Fruit fly (Drosophila melanogaster) whole organism, embryonic: ENCODE measurements around the gene brm.

Experiments
- Asciz ChIP-seq: fragments of 200-800 bp; sonication (Bioruptor generic); optimal IDR thresholded peaks from 2 replicates; lab custom pipeline; 2017; ENCODE audit warnings: missing biosample characterization, mild to moderate bottlenecking, missing genetic modification characterization, missing genetic modification reagents
- CG10147 ChIP-seq: fragments of 200-800 bp; sonication (Bioruptor generic); optimal IDR thresholded peaks from 2 replicates; lab custom pipeline; 2019; ENCODE audit warnings: missing biosample characterization, mild to moderate bottlenecking, missing genetic modification characterization, moderate library complexity
- CG10267 ChIP-seq: fragments of 200-800 bp; sonication (Bioruptor generic); optimal IDR thresholded peaks from 2 replicates; lab custom pipeline; 2018; ENCODE audit warnings: missing biosample characterization, mild to moderate bottlenecking, missing genetic modification characterization, moderate library complexity
- CG12155 ChIP-seq: fragments of 200-800 bp; sonication (Bioruptor generic); optimal IDR thresholded peaks from 3 replicates; lab custom pipeline; 2016; ENCODE audit warnings: missing biosample characterization, missing genetic modification characterization
- CG15269 ChIP-seq: fragments of 200-800 bp; sonication (Bioruptor generic); optimal IDR thresholded peaks from 2 replicates; lab custom pipeline; 2018; ENCODE audit warnings: missing biosample characterization, mild to moderate bottlenecking, missing genetic modification characterization, moderate library complexity
- CG17359 ChIP-seq: fragments of 200-800 bp; sonication (Bioruptor generic); optimal IDR thresholded peaks from 3 replicates; lab custom pipeline; 2018; ENCODE audit warnings: missing biosample characterization, mild to moderate bottlenecking, missing genetic modification characterization, moderate library complexity
- CG17612 ChIP-seq: fragments of 200-800 bp; sonication (Bioruptor generic); IDR thresholded peaks from 2 replicates; pipeline ENCODE4 v1.3.6; 2022; ENCODE audit warnings: missing biosample characterization, missing genetic modification characterization
- CG1792 ChIP-seq: fragments of 200-800 bp; sonication (Bioruptor generic); optimal IDR thresholded peaks from 2 replicates; lab custom pipeline; 2016; ENCODE audit warnings: missing biosample characterization, missing genetic modification characterization
- CG18764 ChIP-seq: fragments of 200-800 bp; sonication (Bioruptor generic); optimal IDR thresholded peaks from 3 replicates; lab custom pipeline; 2016; ENCODE audit warnings: missing biosample characterization, missing genetic modification characterization
- CG31224 ChIP-seq: fragments of 200-800 bp; sonication (Bioruptor generic); IDR thresholded peaks from 2 replicates; pipeline ENCODE4 v1.3.6; 2022; ENCODE audit warnings: missing biosample characterization, missing genetic modification characterization
- CG34376 ChIP-seq: fragments of 200-800 bp; sonication (Bioruptor generic); optimal IDR thresholded peaks from 2 replicates; lab custom pipeline; 2018; ENCODE audit warnings: missing biosample characterization, mild to moderate bottlenecking, missing genetic modification characterization
- CG4282 ChIP-seq: fragments of 200-800 bp; sonication (Bioruptor generic); optimal IDR thresholded peaks from 2 replicates; lab custom pipeline; 2016; ENCODE audit warnings: missing biosample characterization, missing genetic modification characterization
- CG4404 ChIP-seq: fragments of 200-800 bp; sonication (Bioruptor generic); IDR thresholded peaks from 2 replicates; pipeline ENCODE4 v1.3.6; 2022; ENCODE audit warnings: missing biosample characterization, missing genetic modification characterization
- CG7357 ChIP-seq: fragments of 200-800 bp; sonication (Bioruptor generic); IDR thresholded peaks from 3 replicates; pipeline ENCODE4 v1.3.6; 2022; ENCODE audit warnings: missing biosample characterization, missing genetic modification characterization
- CG7745 ChIP-seq: fragments of 200-800 bp; sonication (Bioruptor generic); optimal IDR thresholded peaks from 2 replicates; lab custom pipeline; 2018; ENCODE audit warnings: missing biosample characterization, mild to moderate bottlenecking, missing genetic modification characterization, moderate library complexity
- CG8290 ChIP-seq, 3 experiments: fragments of 200-800 bp; sonication (Bioruptor generic); optimal IDR thresholded peaks; 2 replicates each; lab custom pipeline; 2016 to 2019; ENCODE audit warnings: missing biosample characterization in 3 of 3, missing genetic modification characterization in 3 of 3, mild to moderate bottlenecking in 2 of 3, moderate library complexity in 1 of 3
- CHES-1-like ChIP-seq: fragments of 200-800 bp; sonication (Bioruptor generic); optimal IDR thresholded peaks from 2 replicates; lab custom pipeline; 2016; ENCODE audit warnings: missing biosample characterization, missing genetic modification characterization
- CkIIα-i1 ChIP-seq: fragments of 200-800 bp; sonication (Bioruptor generic); IDR thresholded peaks from 2 replicates; pipeline ENCODE4 v1.3.6; 2022; ENCODE audit warnings: missing biosample characterization, missing genetic modification characterization
- D ChIP-seq, 2 experiments: fragments of 200-800 bp in 1 of 2; fragments of >200 bp in 1 of 2; sonication (Bioruptor generic) in 1 of 2; optimal IDR thresholded peaks; 2 replicates in 1 of 2; 3 replicates in 1 of 2; lab custom pipeline; 2017; ENCODE audit warnings: mild to moderate bottlenecking in 1 of 2, missing biosample characterization in 1 of 2, missing genetic modification characterization in 1 of 2, missing genetic modification reagents in 1 of 2
- Gsc ChIP-seq: fragments of 200-800 bp; sonication (Bioruptor generic); IDR thresholded peaks from 2 replicates; pipeline ENCODE4 v1.3.6; 2022; ENCODE audit warnings: missing biosample characterization, missing genetic modification characterization
- HLH4C ChIP-seq: fragments of 200-800 bp; sonication (Bioruptor generic); IDR thresholded peaks from 3 replicates; pipeline ENCODE4 v1.3.6; 2022; ENCODE audit warnings: missing biosample characterization, missing genetic modification characterization; ENCODE audit not compliant: partially characterized antibody
- Kr ChIP-seq: fragments of 200-800 bp; sonication (Bioruptor generic); optimal IDR thresholded peaks from 2 replicates; lab custom pipeline; 2017; ENCODE audit warnings: missing biosample characterization, mild to moderate bottlenecking, missing genetic modification characterization
- Med ChIP-seq: fragments of 200-800 bp; sonication (Bioruptor generic); peaks from one replicate; lab custom pipeline; 2016; ENCODE audit warnings: missing biosample characterization, missing genetic modification characterization, mild to moderate bottlenecking, inconsistent platforms, moderate library complexity
- Opbp ChIP-seq: fragments of 200-800 bp; sonication (Bioruptor generic); IDR thresholded peaks from 3 replicates; pipeline ENCODE4 v1.3.6; 2022; ENCODE audit warnings: missing biosample characterization, missing genetic modification characterization; ENCODE audit not compliant: partially characterized antibody
- Poxn ChIP-seq: fragments of 200-800 bp; sonication (Bioruptor generic); IDR thresholded peaks from 2 replicates; pipeline ENCODE4 v1.3.6; 2022; ENCODE audit warnings: missing biosample characterization, missing genetic modification characterization
- Ptx1 ChIP-seq: fragments of 200-800 bp; sonication (Bioruptor generic); IDR thresholded peaks from 2 replicates; pipeline ENCODE4 v1.3.6; 2022; ENCODE audit warnings: missing biosample characterization, missing genetic modification characterization
- Six4 ChIP-seq: fragments of 200-800 bp; sonication (Bioruptor generic); optimal IDR thresholded peaks from 2 replicates; lab custom pipeline; 2016; ENCODE audit warnings: missing biosample characterization, missing genetic modification characterization
- TFAM ChIP-seq: fragments of 200-800 bp; sonication (Bioruptor generic); optimal IDR thresholded peaks from 2 replicates; lab custom pipeline; 2017; ENCODE audit warnings: missing biosample characterization, missing genetic modification characterization, inconsistent platforms
- Taf1 ChIP-seq: fragments of 200-800 bp; sonication (Bioruptor generic); IDR thresholded peaks from 2 replicates; pipeline ENCODE4 v1.3.6; 2022; ENCODE audit warnings: missing biosample characterization, missing genetic modification characterization
- aop ChIP-seq: fragments of 200-800 bp; sonication (Bioruptor generic); IDR thresholded peaks from 2 replicates; pipeline ENCODE4 v1.3.6; 2022; ENCODE audit warnings: missing biosample characterization, missing genetic modification characterization
- cato ChIP-seq: fragments of 200-800 bp; sonication (Bioruptor generic); optimal IDR thresholded peaks from 2 replicates; lab custom pipeline; 2016; ENCODE audit warnings: missing biosample characterization, missing genetic modification characterization, borderline replicate concordance
- danr ChIP-seq: fragments of 200-800 bp; sonication (Bioruptor generic); IDR thresholded peaks from 2 replicates; pipeline ENCODE4 v1.3.6; 2022; ENCODE audit warnings: missing biosample characterization, missing genetic modification characterization
- dysf ChIP-seq: fragments of 200-800 bp; sonication (Bioruptor generic); IDR thresholded peaks from 3 replicates; pipeline ENCODE4 v1.3.6; 2022; ENCODE audit warnings: missing biosample characterization, missing genetic modification characterization
- ems ChIP-seq: fragments of 200-800 bp; sonication (Bioruptor generic); optimal IDR thresholded peaks from 3 replicates; lab custom pipeline; 2016; ENCODE audit warnings: missing biosample characterization, missing genetic modification characterization
- exex ChIP-seq: fragments of 200-800 bp; sonication (Bioruptor generic); optimal IDR thresholded peaks from 4 replicates; lab custom pipeline; 2018; ENCODE audit warnings: missing biosample characterization, mild to moderate bottlenecking, missing genetic modification characterization, moderate library complexity
- ind ChIP-seq: fragments of 200-800 bp; sonication (Bioruptor generic); optimal IDR thresholded peaks from 3 replicates; lab custom pipeline; 2016; ENCODE audit warnings: missing biosample characterization, missing genetic modification characterization
- kah ChIP-seq: fragments of 200-800 bp; sonication (Bioruptor generic); optimal IDR thresholded peaks from 2 replicates; lab custom pipeline; 2018; ENCODE audit warnings: missing biosample characterization, mild to moderate bottlenecking, missing genetic modification characterization
- lov ChIP-seq, 2 experiments: fragments of 200-800 bp in 1 of 2; fragments of >200 bp in 1 of 2; sonication (Bioruptor generic) in 1 of 2; IDR thresholded peaks in 1 of 2; optimal IDR thresholded peaks in 1 of 2; 2 replicates in 1 of 2; 3 replicates in 1 of 2; pipeline versions ENCODE4 v1.3.6 to Lab custom; 2017 to 2022; ENCODE audit warnings: missing biosample characterization in 1 of 2, missing genetic modification characterization in 1 of 2
- mld ChIP-seq: fragments of 200-800 bp; sonication (Bioruptor generic); IDR thresholded peaks from 3 replicates; pipeline ENCODE4 v1.3.6; 2022; ENCODE audit warnings: missing biosample characterization, missing genetic modification characterization; ENCODE audit not compliant: partially characterized antibody
- p53 ChIP-seq: fragments of 200-800 bp; sonication (Bioruptor generic); optimal IDR thresholded peaks from 2 replicates; lab custom pipeline; 2016; ENCODE audit warnings: missing biosample characterization, missing genetic modification characterization
- sna ChIP-seq: fragments of 200-800 bp; sonication (Bioruptor generic); IDR thresholded peaks from 2 replicates; pipeline ENCODE4 v1.3.6; 2022; ENCODE audit warnings: missing biosample characterization, missing genetic modification characterization; ENCODE audit not compliant: partially characterized antibody
- sqz ChIP-seq: fragments of 200-800 bp; sonication (Bioruptor generic); optimal IDR thresholded peaks from 3 replicates; lab custom pipeline; 2018; ENCODE audit warnings: missing biosample characterization, mild to moderate bottlenecking, missing genetic modification characterization
- stc ChIP-seq: fragments of 200-800 bp; sonication (Bioruptor generic); IDR thresholded peaks from 2 replicates; pipeline ENCODE4 v1.3.6; 2022; ENCODE audit warnings: missing biosample characterization, missing genetic modification characterization
- ttk ChIP-seq: fragments of 200-800 bp; sonication (Bioruptor generic); IDR thresholded peaks from 2 replicates; pipeline ENCODE4 v2.1.2; 2022; ENCODE audit warnings: missing biosample characterization, missing genetic modification characterization
- unc-4 ChIP-seq: fragments of 200-800 bp; sonication (Bioruptor generic); IDR thresholded peaks from 2 replicates; pipeline ENCODE4 v1.3.6; 2022; ENCODE audit warnings: missing biosample characterization, missing genetic modification characterization; ENCODE audit not compliant: partially characterized antibody
- vnd ChIP-seq: fragments of 200-800 bp; sonication (Bioruptor generic); IDR thresholded peaks from 3 replicates; pipeline ENCODE4 v1.3.6; 2022; ENCODE audit warnings: missing biosample characterization, missing genetic modification characterization; ENCODE audit not compliant: partially characterized antibody
- z ChIP-seq: fragments of 200-800 bp; sonication (Bioruptor generic); IDR thresholded peaks from 3 replicates; pipeline ENCODE4 v1.3.6; 2022; ENCODE audit warnings: missing biosample characterization, missing genetic modification characterization
- zen2 ChIP-seq: fragments of 200-800 bp; sonication (Bioruptor generic); IDR thresholded peaks from 3 replicates; pipeline ENCODE4 v1.3.6; 2022; ENCODE audit warnings: missing biosample characterization, missing genetic modification characterization; ENCODE audit not compliant: partially characterized antibody

Gene brm

dm6 chr3L:16001164-16001679 lies 18.6 kb upstream of the brm start (continued):
- TF ChIP-seq TFAM (GFP tag; lab: Kevin White, UChicago): no peak
- peak; percentile 51 for TF ChIP-seq CG4282 (GFP tag; lab: Kevin White, UChicago)
- no peak for TF ChIP-seq CkIIα-i1 (GFP tag; lab: Robert Waterston, UW)
- TF ChIP-seq Opbp: no peak
- no peak for TF ChIP-seq HLH4C (GFP tag; lab: Robert Waterston, UW)
- TF ChIP-seq CG17612: peak; percentile 48; the same call in 1 of the 2 replicates
- TF ChIP-seq zen2: no peak
- 0 out of 3 replicates have a peak, but pooled peaks have one; percentile 47 for TF ChIP-seq CG7357
- peak; percentile 76 for TF ChIP-seq CG12155
- TF ChIP-seq vnd (GFP tag; lab: Robert Waterston, UW): no peak
- TF ChIP-seq Poxn: peak; percentile 31; the same call in 1 of the 2 replicates
- peak; percentile 74 for TF ChIP-seq CG1792 (GFP tag; lab: Kevin White, UChicago)
- no peak for TF ChIP-seq sna
- TF ChIP-seq Ptx1: peak; percentile 76
- peak; percentile 90 for TF ChIP-seq CG15269 (tag; lab: Kevin White, UChicago)
- no peak for TF ChIP-seq CG7745
- no peak for TF ChIP-seq kah (GFP tag; lab: Kevin White, UChicago)
- TF ChIP-seq CG34376 (GFP tag; lab: Kevin White, UChicago): peak; percentile 86
- TF ChIP-seq CG10267: peak; percentile 31
- peak; percentile 22 for TF ChIP-seq Asciz
- TF ChIP-seq CG4404 (GFP tag; lab: Robert Waterston, UW): no peak
- TF ChIP-seq CG8290 (GFP tag; optimal IDR thresholded peaks at IDR 0.05; lab: Kevin White, UChicago): no peak
- peak in 1 of 2 experiments; percentile 71 for TF ChIP-seq CG8290 (tag; optimal IDR thresholded peaks at IDR 0.05; lab: Kevin White, UChicago)
- peak; percentile 75 for TF ChIP-seq CG17359 (tag; lab: Kevin White, UChicago)
- peak; percentile 50; the same call in 1 of the 2 replicates for TF ChIP-seq CG31224
- TF ChIP-seq unc-4 (GFP tag; lab: Robert Waterston, UW): no peak
- no peak for TF ChIP-seq mld (GFP tag; lab: Robert Waterston, UW)
- peak; percentile 63 for TF ChIP-seq exex (tag; lab: Kevin White, UChicago)
- TF ChIP-seq Six4 (GFP tag; lab: Kevin White, UChicago): no peak
- TF ChIP-seq Gsc: no peak
- no peak for TF ChIP-seq p53
- no peak for TF ChIP-seq lov (optimal IDR thresholded peaks at IDR 0.05; lab: Kevin White, UChicago)
- no peak for TF ChIP-seq lov (GFP tag; IDR thresholded peaks at IDR 0.05; lab: Robert Waterston, UW)
- no peak for TF ChIP-seq Kr (GFP tag; lab: Kevin White, UChicago)
- TF ChIP-seq D (optimal IDR thresholded peaks at IDR 0.05; lab: Kevin White, UChicago): no peak
- peak; percentile 23 for TF ChIP-seq D (GFP tag; optimal IDR thresholded peaks at IDR 0.05; lab: Kevin White, UChicago)
- no peak for TF ChIP-seq z (GFP tag; lab: Robert Waterston, UW)
- TF ChIP-seq ems (GFP tag; lab: Kevin White, UChicago): peak; percentile 57
- TF ChIP-seq CHES-1-like (GFP tag; lab: Kevin White, UChicago): peak; percentile 87
- no peak for TF ChIP-seq ttk (GFP tag; lab: Robert Waterston, UW)
- TF ChIP-seq cato (GFP tag; lab: Kevin White, UChicago): peak; percentile 19
- peak; percentile 66 for TF ChIP-seq stc
- TF ChIP-seq Med (GFP tag; lab: Kevin White, UChicago): peak; percentile 96
- TF ChIP-seq CG18764: peak; percentile 25
- TF ChIP-seq ind: peak; percentile 79
- peak; percentile 74 for TF ChIP-seq CG10147
- TF ChIP-seq Taf1 (GFP tag; lab: Robert Waterston, UW): 0 out of 2 replicates have a peak, but pooled peaks have one; percentile 20
- no peak for TF ChIP-seq aop
- peak; percentile 61; the same call in 1 of the 2 replicates for TF ChIP-seq danr
- peak; percentile 85; the same call in 2 of the 3 replicates for TF ChIP-seq dysf (GFP tag; lab: Robert Waterston, UW)
- TF ChIP-seq sqz (GFP tag; lab: Kevin White, UChicago): peak; percentile 35
